Comparison of ENCODE assay signal across 1 fruit fly cellular context in genomic region chr3L:12843056-12843799, dm6.
TF ChIP-seq lines count a peak whose summit lies in the region.

TSS of gene nebu (minus strand) at chr3L:12843106.

TF ChIP-seq in whole organism, embryonic, 481 proteins besides CTCF, POLR2A, EP300 and RAD21 (continued from another document):
- TF ChIP-seq CG12104 (GFP tag; optimal IDR thresholded peaks at IDR 0.05; lab: Kevin White, UChicago), result peak; percentile 93
- TF ChIP-seq CG11398 (GFP tag; optimal IDR thresholded peaks at IDR 0.05; lab: Kevin White, UChicago), result peak; percentile 90
- peak; percentile 90 for TF ChIP-seq ATbp (GFP tag; optimal IDR thresholded peaks at IDR 0.05; lab: Kevin White, UChicago)
- TF ChIP-seq Mad (GFP tag; optimal IDR thresholded peaks at IDR 0.05; lab: Kevin White, UChicago), result peak; percentile 90
- peak; percentile 92 for TF ChIP-seq Atf-2 (GFP tag; optimal IDR thresholded peaks at IDR 0.05; lab: Kevin White, UChicago)
- TF ChIP-seq dati (GFP tag; IDR thresholded peaks at IDR 0.05; lab: Robert Waterston, UW), result peak; percentile 85
- peak; percentile 80; the same call in 1 of the 2 replicates for TF ChIP-seq Lim3 (GFP tag; IDR thresholded peaks at IDR 0.05; lab: Robert Waterston, UW)
- peak; percentile 96 for TF ChIP-seq CG12744 (GFP tag; optimal IDR thresholded peaks at IDR 0.05; lab: Kevin White, UChicago)
- peak; percentile 90 for TF ChIP-seq Camta (GFP tag; optimal IDR thresholded peaks at IDR 0.05; lab: Kevin White, UChicago)
- no peak; the same call in 1 of the 2 replicates for TF ChIP-seq ara (GFP tag; IDR thresholded peaks at IDR 0.05; lab: Robert Waterston, UW)
- TF ChIP-seq amos (GFP tag; IDR thresholded peaks at IDR 0.05; lab: Robert Waterston, UW; ENCODE audit: partially characterized antibody), result no peak
- TF ChIP-seq Sry-δ (GFP tag; optimal IDR thresholded peaks at IDR 0.05; lab: Kevin White, UChicago), result peak; percentile 73
- TF ChIP-seq esg (GFP tag; conservative IDR thresholded peaks at IDR 0.05; lab: Robert Waterston, UW), result peak; percentile 95
- peak; percentile 99 for TF ChIP-seq Atf6 (GFP tag; IDR thresholded peaks at IDR 0.05; lab: Robert Waterston, UW)
- peak; percentile 92 for TF ChIP-seq CG2712 (tag; optimal IDR thresholded peaks at IDR 0.05; lab: Kevin White, UChicago)
- no peak for TF ChIP-seq cad (GFP tag; optimal IDR thresholded peaks at IDR 0.05; lab: Kevin White, UChicago)
- TF ChIP-seq lola (GFP tag; optimal IDR thresholded peaks at IDR 0.05; lab: Kevin White, UChicago), result peak in 1 of 3 experiments; percentile 71
- peak; percentile 96 for TF ChIP-seq CG11247 (GFP tag; IDR thresholded peaks at IDR 0.05; lab: Robert Waterston, UW)
- peak; percentile 50 for TF ChIP-seq CG30020 (tag; optimal IDR thresholded peaks at IDR 0.05; lab: Kevin White, UChicago)
- TF ChIP-seq chm (GFP tag; IDR thresholded peaks at IDR 0.05; lab: Robert Waterston, UW), result peak; percentile 95; the same call in 1 of the 2 replicates
- TF ChIP-seq CG14014 (GFP tag; IDR thresholded peaks at IDR 0.05; lab: Robert Waterston, UW), result peak; percentile 98
- peak; percentile 96 for TF ChIP-seq eyg (GFP tag; optimal IDR thresholded peaks at IDR 0.05; lab: Kevin White, UChicago)
- TF ChIP-seq insv (GFP tag; optimal IDR thresholded peaks at IDR 0.05; lab: Kevin White, UChicago), result peak in 1 of 2 experiments; percentile 71
- TF ChIP-seq Taf1 (GFP tag; IDR thresholded peaks at IDR 0.05; lab: Robert Waterston, UW), result peak; percentile 94
- no peak for TF ChIP-seq nerfin-2 (GFP tag; IDR thresholded peaks at IDR 0.05; lab: Robert Waterston, UW; ENCODE audit: partially characterized antibody)
- TF ChIP-seq CG1529 (GFP tag; optimal IDR thresholded peaks at IDR 0.05; lab: Kevin White, UChicago), result peak; percentile 82
- peak; percentile 83 for TF ChIP-seq Hey (tag; optimal IDR thresholded peaks at IDR 0.05; lab: Kevin White, UChicago)
- TF ChIP-seq CG17802 (tag; optimal IDR thresholded peaks at IDR 0.05; lab: Kevin White, UChicago), result peak; percentile 65
- peak; percentile 91 for TF ChIP-seq CG15011 (GFP tag; optimal IDR thresholded peaks at IDR 0.05; lab: Kevin White, UChicago)
- TF ChIP-seq Nf-YB (GFP tag; optimal IDR thresholded peaks at IDR 0.05; lab: Kevin White, UChicago), result peak; percentile 79
- TF ChIP-seq CG2202 (tag; optimal IDR thresholded peaks at IDR 0.05; lab: Kevin White, UChicago), result peak; percentile 66
- peak; percentile 88 for TF ChIP-seq CG3838 (GFP tag; optimal IDR thresholded peaks at IDR 0.05; lab: Kevin White, UChicago)
- TF ChIP-seq emc (GFP tag; optimal IDR thresholded peaks at IDR 0.05; lab: Kevin White, UChicago), result peak; percentile 96
- TF ChIP-seq CG43689 (GFP tag; IDR thresholded peaks at IDR 0.05; lab: Robert Waterston, UW), result peak; percentile 89
- TF ChIP-seq Dbx (GFP tag; IDR thresholded peaks at IDR 0.05; lab: Robert Waterston, UW), result peak; percentile 99
- peak; percentile 96 for TF ChIP-seq so (GFP tag; IDR thresholded peaks at IDR 0.05; lab: Robert Waterston, UW)
- peak; percentile 93 for TF ChIP-seq CG12299 (tag; optimal IDR thresholded peaks at IDR 0.05; lab: Kevin White, UChicago)
- peak; percentile 93 for TF ChIP-seq chn (GFP tag; optimal IDR thresholded peaks at IDR 0.05; lab: Kevin White, UChicago)
